Fruit fly (Drosophila melanogaster) whole organism, embryonic: ENCODE results near the gene PAN3.
A peak's percentile ranks its signal among the peaks of the same experiment; 100 is the strongest.

ENCODE experiments used
- Abd-B ChIP-seq: fragments of 200-800 bp; sonication (Bioruptor generic); optimal IDR thresholded peaks from 2 replicates; lab custom pipeline; 2018; ENCODE audit warnings: missing biosample characterization, mild to moderate bottlenecking, missing genetic modification characterization, moderate library complexity
- Asciz ChIP-seq: fragments of 200-800 bp; sonication (Bioruptor generic); optimal IDR thresholded peaks from 2 replicates; lab custom pipeline; 2017; ENCODE audit warnings: missing biosample characterization, mild to moderate bottlenecking, missing genetic modification characterization, missing genetic modification reagents
- C15 ChIP-seq: fragments of 200-800 bp; sonication (Bioruptor generic); IDR thresholded peaks from 3 replicates; pipeline ENCODE4 v1.3.6; 2022; ENCODE audit warnings: missing biosample characterization, missing genetic modification characterization
- CG10431 ChIP-seq: fragments of 200-800 bp; sonication (Bioruptor generic); optimal IDR thresholded peaks from 3 replicates; lab custom pipeline; 2018; ENCODE audit warnings: missing biosample characterization, mild to moderate bottlenecking, missing genetic modification characterization
- CG11695 ChIP-seq: fragments of 200-800 bp; sonication (Bioruptor generic); IDR thresholded peaks from 3 replicates; pipeline ENCODE4 v1.3.6; 2022; ENCODE audit warnings: missing biosample characterization, missing genetic modification characterization
- CG15479 ChIP-seq: fragments of 200-800 bp; sonication (Bioruptor generic); optimal IDR thresholded peaks from 3 replicates; lab custom pipeline; 2019; ENCODE audit warnings: missing biosample characterization, mild to moderate bottlenecking, missing genetic modification characterization, moderate library complexity
- CG17385 ChIP-seq: fragments of 200-800 bp; sonication (Bioruptor generic); optimal IDR thresholded peaks from 3 replicates; lab custom pipeline; 2018; ENCODE audit warnings: missing biosample characterization, mild to moderate bottlenecking, missing genetic modification characterization
- CG17829 ChIP-seq: fragments of 200-800 bp; optimal IDR thresholded peaks from 2 replicates; lab custom pipeline; 2019; ENCODE audit warnings: missing biosample characterization, mild to moderate bottlenecking, missing genetic modification characterization, moderate library complexity
- CG1792 ChIP-seq: fragments of 200-800 bp; sonication (Bioruptor generic); optimal IDR thresholded peaks from 2 replicates; lab custom pipeline; 2016; ENCODE audit warnings: missing biosample characterization, missing genetic modification characterization
- CG2120 ChIP-seq: fragments of 200-800 bp; sonication (Bioruptor generic); optimal IDR thresholded peaks from 3 replicates; lab custom pipeline; 2016; ENCODE audit warnings: missing biosample characterization, missing genetic modification characterization
- CG2889 ChIP-seq: fragments of 200-800 bp; sonication (Bioruptor generic); IDR thresholded peaks from 3 replicates; pipeline ENCODE4 v1.3.6; 2022; ENCODE audit warnings: missing biosample characterization, missing genetic modification characterization
- CG34224 ChIP-seq: fragments of 200-800 bp; sonication (Bioruptor generic); IDR thresholded peaks from 3 replicates; pipeline ENCODE4 v1.3.6; 2022; ENCODE audit warnings: missing biosample characterization, missing genetic modification characterization; ENCODE audit not compliant: partially characterized antibody
- CG3995 ChIP-seq: fragments of 200-800 bp; sonication (Bioruptor generic); optimal IDR thresholded peaks from 3 replicates; lab custom pipeline; 2016; ENCODE audit warnings: missing biosample characterization, missing genetic modification characterization
- CG42726 ChIP-seq: fragments of 200-800 bp; sonication (Bioruptor generic); IDR thresholded peaks from 2 replicates; pipeline ENCODE4 v1.3.6; 2022; ENCODE audit warnings: missing biosample characterization, missing genetic modification characterization; ENCODE audit not compliant: partially characterized antibody
- CG4424 ChIP-seq: fragments of 200-800 bp; sonication (Bioruptor generic); optimal IDR thresholded peaks from 3 replicates; lab custom pipeline; 2016; ENCODE audit warnings: missing biosample characterization, missing genetic modification characterization
- CG5953 ChIP-seq: fragments of 200-800 bp; sonication (Bioruptor generic); IDR thresholded peaks from 2 replicates; pipeline ENCODE4 v1.3.6; 2022; ENCODE audit warnings: missing biosample characterization, missing genetic modification characterization
- CG6175 ChIP-seq: fragments of 200-800 bp; sonication (Bioruptor generic); IDR thresholded peaks from 3 replicates; pipeline ENCODE4 v1.3.6; 2022; ENCODE audit warnings: missing biosample characterization, missing genetic modification characterization
- CG8290 ChIP-seq, 3 experiments: fragments of 200-800 bp; sonication (Bioruptor generic); optimal IDR thresholded peaks; 2 replicates each; lab custom pipeline; 2016 to 2019; ENCODE audit warnings: missing biosample characterization in 3 of 3, missing genetic modification characterization in 3 of 3, mild to moderate bottlenecking in 2 of 3, moderate library complexity in 1 of 3
- CG9876 ChIP-seq: fragments of 200-800 bp; sonication (Bioruptor generic); optimal IDR thresholded peaks from 2 replicates; lab custom pipeline; 2016; ENCODE audit warnings: missing biosample characterization, missing genetic modification characterization
- D19A ChIP-seq: fragments of 200-800 bp; optimal IDR thresholded peaks from 3 replicates; lab custom pipeline; 2019; ENCODE audit warnings: missing biosample characterization, mild to moderate bottlenecking, missing genetic modification characterization, moderate library complexity
- Dek ChIP-seq: fragments of 200-800 bp; sonication (Bioruptor generic); optimal IDR thresholded peaks from 3 replicates; lab custom pipeline; 2019; ENCODE audit warnings: missing biosample characterization, mild to moderate bottlenecking, missing genetic modification characterization, moderate library complexity
- Dll ChIP-seq: fragments of 200-800 bp; sonication (Bioruptor generic); IDR thresholded peaks from 4 replicates; pipeline ENCODE4 v1.3.6; 2022; ENCODE audit warnings: missing biosample characterization, missing genetic modification characterization; ENCODE audit not compliant: partially characterized antibody
- E2f1 ChIP-seq: fragments of 200-800 bp; sonication (Bioruptor generic); IDR thresholded peaks from 2 replicates; pipeline ENCODE4 v1.3.6; 2022; ENCODE audit warnings: missing biosample characterization, missing genetic modification characterization
- ERR ChIP-seq: fragments of 200-800 bp; sonication (Bioruptor generic); optimal IDR thresholded peaks from 2 replicates; lab custom pipeline; 2016; ENCODE audit warnings: missing biosample characterization, missing genetic modification characterization
- Ets65A ChIP-seq: fragments of 200-800 bp; sonication (Bioruptor generic); peaks from one replicate; lab custom pipeline; 2016; ENCODE audit warnings: missing biosample characterization, missing genetic modification characterization
- GATAe ChIP-seq: fragments of 200-800 bp; sonication (Bioruptor generic); conservative IDR thresholded peaks from 2 replicates; pipeline ENCODE4 v1.3.6; 2022; ENCODE audit warnings: missing biosample characterization, missing genetic modification characterization
- H15 ChIP-seq: fragments of 200-800 bp; sonication (Bioruptor generic); IDR thresholded peaks from 3 replicates; pipeline ENCODE4 v1.3.6; 2022; ENCODE audit warnings: missing biosample characterization, missing genetic modification characterization
- HLHmδ ChIP-seq: fragments of 200-800 bp; sonication (Bioruptor generic); optimal IDR thresholded peaks from 2 replicates; lab custom pipeline; 2018; ENCODE audit warnings: missing biosample characterization, mild to moderate bottlenecking, missing genetic modification characterization, moderate library complexity
- Lim3 ChIP-seq: fragments of 200-800 bp; sonication (Bioruptor generic); IDR thresholded peaks from 2 replicates; pipeline ENCODE4 v1.3.6; 2022; ENCODE audit warnings: missing biosample characterization, missing genetic modification characterization
- Mrtf ChIP-seq: fragments of 200-800 bp; sonication (Bioruptor generic); IDR thresholded peaks from 3 replicates; pipeline ENCODE4 v1.3.6; 2022; ENCODE audit warnings: missing biosample characterization, missing genetic modification characterization
- NC2α ChIP-seq: fragments of 200-800 bp; sonication (Bioruptor generic); optimal IDR thresholded peaks from 2 replicates; lab custom pipeline; 2016; ENCODE audit warnings: missing biosample characterization, missing genetic modification characterization
- Nf-YA ChIP-seq: fragments of 200-800 bp; sonication (Bioruptor generic); IDR thresholded peaks from 2 replicates; pipeline ENCODE4 v1.3.6; 2022; ENCODE audit warnings: missing biosample characterization, missing genetic modification characterization
- ab ChIP-seq: fragments of 200-800 bp; sonication (Bioruptor generic); optimal IDR thresholded peaks from 2 replicates; lab custom pipeline; 2016; ENCODE audit warnings: missing biosample characterization, missing genetic modification characterization
- ara ChIP-seq: fragments of 200-800 bp; sonication (Bioruptor generic); IDR thresholded peaks from 2 replicates; pipeline ENCODE4 v1.3.6; 2022; ENCODE audit warnings: missing biosample characterization, missing genetic modification characterization
- az2 ChIP-seq: fragments of 200-800 bp; sonication (Bioruptor generic); optimal IDR thresholded peaks from 3 replicates; lab custom pipeline; 2016; ENCODE audit warnings: missing biosample characterization, missing genetic modification characterization
- br ChIP-seq: fragments of >200 bp; optimal IDR thresholded peaks from 2 replicates; lab custom pipeline; 2017
- bsh ChIP-seq, 2 experiments: fragments of 200-800 bp; sonication (Bioruptor generic); optimal IDR thresholded peaks; 2 replicates each; lab custom pipeline; 2017 to 2018; ENCODE audit warnings: mild to moderate bottlenecking in 2 of 2, missing biosample characterization in 2 of 2, missing genetic modification characterization in 2 of 2, moderate library complexity in 1 of 2
- dati ChIP-seq: fragments of 200-800 bp; sonication (Bioruptor generic); IDR thresholded peaks from 2 replicates; pipeline ENCODE4 v1.3.6; 2022; ENCODE audit warnings: missing biosample characterization, missing genetic modification characterization
- fd64A ChIP-seq: fragments of 200-800 bp; sonication (Bioruptor generic); optimal IDR thresholded peaks from 3 replicates; lab custom pipeline; 2018; ENCODE audit warnings: missing biosample characterization, mild to moderate bottlenecking, missing genetic modification characterization
- gsb-n ChIP-seq: fragments of 200-800 bp; sonication (Bioruptor generic); optimal IDR thresholded peaks from 3 replicates; lab custom pipeline; 2018; ENCODE audit warnings: missing biosample characterization, mild to moderate bottlenecking, missing genetic modification characterization
- phol ChIP-seq: fragments of 200-800 bp; sonication (Bioruptor generic); optimal IDR thresholded peaks from 3 replicates; lab custom pipeline; 2018; ENCODE audit warnings: missing biosample characterization, mild to moderate bottlenecking, missing genetic modification characterization, moderate library complexity
- pum ChIP-seq: fragments of 200-800 bp; sonication (Bioruptor generic); optimal IDR thresholded peaks from 2 replicates; lab custom pipeline; 2016; ENCODE audit warnings: missing biosample characterization, missing genetic modification characterization
- repo ChIP-seq: fragments of 200-800 bp; sonication (Bioruptor generic); optimal IDR thresholded peaks from 2 replicates; lab custom pipeline; 2016; ENCODE audit warnings: missing biosample characterization, missing genetic modification characterization
- rib ChIP-seq: fragments of 200-800 bp; sonication (Bioruptor generic); IDR thresholded peaks from 2 replicates; pipeline ENCODE4 v1.3.6; 2022; ENCODE audit warnings: missing biosample characterization, missing genetic modification characterization
- scrt ChIP-seq: fragments of 200-800 bp; sonication (Bioruptor generic); optimal IDR thresholded peaks from 2 replicates; lab custom pipeline; 2018; ENCODE audit warnings: missing biosample characterization, mild to moderate bottlenecking, missing genetic modification characterization, moderate library complexity
- wdn ChIP-seq: fragments of 200-800 bp; sonication (Bioruptor generic); IDR thresholded peaks from 2 replicates; pipeline ENCODE4 v1.3.6; 2022; ENCODE audit warnings: missing biosample characterization, missing genetic modification characterization
- wor ChIP-seq: fragments of 200-800 bp; sonication (Bioruptor generic); IDR thresholded peaks from 2 replicates; pipeline ENCODE4 v1.3.6; 2022; ENCODE audit warnings: missing biosample characterization, missing genetic modification characterization
- z ChIP-seq: fragments of 200-800 bp; sonication (Bioruptor generic); IDR thresholded peaks from 3 replicates; pipeline ENCODE4 v1.3.6; 2022; ENCODE audit warnings: missing biosample characterization, missing genetic modification characterization
- zen ChIP-seq: fragments of 200-800 bp; sonication (Bioruptor generic); optimal IDR thresholded peaks from 3 replicates; lab custom pipeline; 2018; ENCODE audit warnings: missing biosample characterization, mild to moderate bottlenecking, missing genetic modification characterization, moderate library complexity
- zfh2 ChIP-seq: fragments of 200-800 bp; sonication (Bioruptor generic); optimal IDR thresholded peaks from 2 replicates; lab custom pipeline; 2016; ENCODE audit warnings: missing biosample characterization, missing genetic modification characterization

PAN3 gene

dm6 chr3L:3081146-3081872, 10.4 kb downstream of the PAN3 start (continued):
- TF ChIP-seq dati (GFP tag; lab: Robert Waterston, UW) (peak; percentile 96), scrt (GFP tag; lab: Kevin White, UChicago) (peak; percentile 98), Asciz (GFP tag; lab: Kevin White, UChicago) (peak; percentile 99), pum (GFP tag; lab: Kevin White, UChicago) (peak; percentile 94), fd64A (GFP tag; lab: Kevin White, UChicago) (peak; percentile 97), CG17385 (GFP tag; lab: Kevin White, UChicago) (peak; percentile 97), CG1792 (GFP tag; lab: Kevin White, UChicago) (peak; percentile 90), Dll (peak; percentile 73), phol (tag; lab: Kevin White, UChicago) (peak; percentile 96), Abd-B (GFP tag; lab: Kevin White, UChicago) (peak; percentile 96), rib (GFP tag; lab: Robert Waterston, UW) (peak; percentile 98), zfh2 (GFP tag; lab: Kevin White, UChicago) (peak; percentile 97), CG11695 (GFP tag; lab: Robert Waterston, UW) (peak; percentile 99), CG2120 (peak; percentile 99), CG8290 (GFP tag; optimal IDR thresholded peaks at IDR 0.05; lab: Kevin White, UChicago) (peak; percentile 98), CG8290 (tag; optimal IDR thresholded peaks at IDR 0.05; lab: Kevin White, UChicago) (peak; percentile 87 to 99), Ets65A (peak; percentile 99), CG17829 (peak; percentile 98), CG34224 (GFP tag; lab: Robert Waterston, UW) (peak; percentile 76), repo (GFP tag; lab: Kevin White, UChicago) (peak; percentile 91), br (lab: Kevin White, UChicago) (no peak), zen (peak; percentile 94), Nf-YA (GFP tag; lab: Robert Waterston, UW) (peak; percentile 96), gsb-n (peak; percentile 98), CG9876 (GFP tag; lab: Kevin White, UChicago) (peak; percentile 82), D19A (peak; percentile 95), Lim3 (GFP tag; lab: Robert Waterston, UW) (peak; percentile 90), z (GFP tag; lab: Robert Waterston, UW) (peak; percentile 78), az2 (GFP tag; lab: Kevin White, UChicago) (peak; percentile 99), CG2889 (GFP tag; lab: Robert Waterston, UW) (peak; percentile 98), wdn (GFP tag; lab: Robert Waterston, UW) (peak; percentile 98), wor (GFP tag; lab: Robert Waterston, UW) (peak; percentile 97), E2f1 (peak; percentile 98), CG15479 (GFP tag; lab: Kevin White, UChicago) (peak; percentile 19), CG42726 (GFP tag; lab: Robert Waterston, UW) (0 out of 2 replicates have a peak, but pooled peaks have one; percentile 18), Mrtf (GFP tag; lab: Robert Waterston, UW) (peak; percentile 97; the same call in 2 of the 3 replicates), Dek (tag; lab: Kevin White, UChicago) (peak; percentile 98), C15 (GFP tag; lab: Robert Waterston, UW) (peak; percentile 96), ara (GFP tag; lab: Robert Waterston, UW) (peak; percentile 98), HLHmδ (GFP tag; lab: Kevin White, UChicago) (peak; percentile 31), CG4424 (GFP tag; lab: Kevin White, UChicago) (peak; percentile 99), H15 (peak; percentile 98), GATAe (GFP tag; lab: Robert Waterston, UW) (peak; percentile 94), bsh (GFP tag; optimal IDR thresholded peaks at IDR 0.05; lab: Kevin White, UChicago) (peak; percentile 98 to 99), NC2α (peak; percentile 91), CG10431 (GFP tag; lab: Kevin White, UChicago) (peak; percentile 95), CG3995 (peak; percentile 83), CG6175 (GFP tag; lab: Robert Waterston, UW) (peak; percentile 97), ab (GFP tag; lab: Kevin White, UChicago) (peak; percentile 86), CG5953 (GFP tag; lab: Robert Waterston, UW) (peak; percentile 98), ERR (GFP tag; lab: Kevin White, UChicago) (peak; percentile 95)
